Worm (Caenorhabditis elegans): ENCODE results near the gene mmaa-1.

Gene mmaa-1

DNA sequence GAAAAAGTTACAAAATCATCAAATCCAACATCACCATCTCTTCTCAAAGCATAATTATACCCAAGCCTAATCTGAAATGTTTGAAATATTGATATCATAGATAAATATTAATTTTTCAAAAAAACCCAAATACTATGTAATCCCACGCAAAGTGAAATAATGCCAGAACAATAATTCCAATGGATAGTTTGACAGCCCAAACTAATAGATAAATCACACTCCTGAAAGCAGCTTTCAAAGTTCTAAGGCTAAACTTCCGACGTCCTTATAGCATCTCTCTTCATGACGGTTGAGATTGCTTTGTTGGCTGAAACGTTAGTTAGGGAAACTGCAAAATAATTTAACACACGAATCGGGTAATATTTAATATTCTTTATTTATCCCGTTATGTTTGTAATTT lies 1.7 kb downstream of the mmaa-1 start:
- peak; percentile 22 for TF ChIP-seq nhr-71 (tag; optimal IDR thresholded peaks at IDR 0.05)
- TF ChIP-seq aly-2 (tag; optimal IDR thresholded peaks at IDR 0.05): no peak
- TF ChIP-seq fkh-10 (GFP tag; optimal IDR thresholded peaks at IDR 0.05): no peak
- TF ChIP-seq swsn-7 (tag; optimal IDR thresholded peaks at IDR 0.05): no peak
- peak; percentile 0 for TF ChIP-seq nhr-90 (tag; optimal IDR thresholded peaks at IDR 0.05; ENCODE audit: poor library complexity)
- no peak for TF ChIP-seq ama-1 (optimal IDR thresholded peaks at IDR 0.05)
- no peak for TF ChIP-seq lsy-2 (tag; optimal IDR thresholded peaks at IDR 0.05)
- TF ChIP-seq blmp-1 (tag; optimal IDR thresholded peaks at IDR 0.05): no peak
- TF ChIP-seq jun-1 (tag; optimal IDR thresholded peaks at IDR 0.05): no peak
- no peak for TF ChIP-seq pax-3 (tag; optimal IDR thresholded peaks at IDR 0.05)
- no peak for TF ChIP-seq efl-1 (optimal IDR thresholded peaks at IDR 0.05)
- TF ChIP-seq efl-1 (GFP tag; optimal IDR thresholded peaks at IDR 0.05 in 1 of 2): no peak

ce11 chrII:7098578-7098977 lies 2.4 kb downstream of the mmaa-1 start, which contains the start of gene mct-5:
mct-5 (minus strand) TSS chrII:7098593.
- TF ChIP-seq lsy-2 (tag; optimal IDR thresholded peaks at IDR 0.05): no peak
- TF ChIP-seq aha-1 (tag; optimal IDR thresholded peaks at IDR 0.05): no peak
- no peak for TF ChIP-seq elt-3 (tag; optimal IDR thresholded peaks at IDR 0.05)
- TF ChIP-seq nhr-77 (tag; optimal IDR thresholded peaks at IDR 0.05): no peak
- TF ChIP-seq hpl-2 (GFP tag; optimal IDR thresholded peaks at IDR 0.05): no peak
- no peak for TF ChIP-seq C34B4.2 (tag; optimal IDR thresholded peaks at IDR 0.05)
- no peak for TF ChIP-seq egl-13 (tag; optimal IDR thresholded peaks at IDR 0.05)
- no peak for TF ChIP-seq nhr-47 (tag; optimal IDR thresholded peaks at IDR 0.05)
- no peak for TF ChIP-seq nhr-71 (tag; optimal IDR thresholded peaks at IDR 0.05)
- no peak for TF ChIP-seq lin-13 (GFP tag; optimal IDR thresholded peaks at IDR 0.05)
- TF ChIP-seq unc-130 (tag; optimal IDR thresholded peaks at IDR 0.05): no peak
- no peak for TF ChIP-seq efl-3 (GFP tag; optimal IDR thresholded peaks at IDR 0.05)
- no peak for TF ChIP-seq Y116A8C.19 (tag; optimal IDR thresholded peaks at IDR 0.05; ENCODE audit: borderline replicate concordance)
- TF ChIP-seq dsc-1 (tag; optimal IDR thresholded peaks at IDR 0.05): no peak
- TF ChIP-seq nhr-85 (tag): no peak
- TF ChIP-seq ama-1 (optimal IDR thresholded peaks at IDR 0.05): no peak
- no peak for TF ChIP-seq aly-2 (tag; optimal IDR thresholded peaks at IDR 0.05)
- no peak for TF ChIP-seq tlp-1 (tag; optimal IDR thresholded peaks at IDR 0.05)
- no peak for TF ChIP-seq sptf-1 (tag; optimal IDR thresholded peaks at IDR 0.05)

ce11 chrII:7095970-7096369 lies 5.0 kb downstream of the mmaa-1 start:
- no peak for TF ChIP-seq ztf-11 (tag; optimal IDR thresholded peaks at IDR 0.05)
- TF ChIP-seq efl-1 (optimal IDR thresholded peaks at IDR 0.05): no peak
- TF ChIP-seq efl-1 (GFP tag; optimal IDR thresholded peaks at IDR 0.05 in 1 of 2): peak in 1 of 2 experiments; percentile 67

- TF ChIP-seq fkh-8 (tag; optimal IDR thresholded peaks at IDR 0.05) (no peak), nhr-85 (tag) (peak; percentile 60)
Observed at ce11 chrII:7093339-7093821, 7.6 kb downstream of the mmaa-1 start, which contains the start of gene T02G5.3. T02G5.3 (plus strand) TSS chrII:7093389.

DNA sequence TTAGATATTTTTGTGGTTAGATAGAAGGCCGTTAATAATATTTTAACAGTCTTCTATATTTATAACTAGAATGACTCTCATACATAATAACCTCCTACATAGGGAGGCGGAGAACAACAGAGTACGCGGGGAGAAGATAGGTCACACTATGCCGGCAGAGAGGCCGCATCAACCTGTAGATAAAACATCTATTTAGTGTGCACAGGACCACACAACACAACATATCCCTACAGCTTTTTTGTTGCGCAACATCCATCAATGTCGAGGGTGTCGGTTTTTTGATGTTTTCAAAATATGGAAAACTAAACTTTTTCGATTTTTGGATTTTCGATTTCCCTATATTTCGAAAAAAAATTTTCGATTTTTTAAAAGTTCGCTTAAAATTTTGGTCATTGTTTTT lies 10.1 kb downstream of the mmaa-1 start:
- TF ChIP-seq efl-1 (optimal IDR thresholded peaks at IDR 0.05) (no peak), efl-1 (GFP tag; optimal IDR thresholded peaks at IDR 0.05 in 1 of 2) (peak in 1 of 2 experiments; percentile 2), ceh-82 (tag; optimal IDR thresholded peaks at IDR 0.05) (no peak)

DNA sequence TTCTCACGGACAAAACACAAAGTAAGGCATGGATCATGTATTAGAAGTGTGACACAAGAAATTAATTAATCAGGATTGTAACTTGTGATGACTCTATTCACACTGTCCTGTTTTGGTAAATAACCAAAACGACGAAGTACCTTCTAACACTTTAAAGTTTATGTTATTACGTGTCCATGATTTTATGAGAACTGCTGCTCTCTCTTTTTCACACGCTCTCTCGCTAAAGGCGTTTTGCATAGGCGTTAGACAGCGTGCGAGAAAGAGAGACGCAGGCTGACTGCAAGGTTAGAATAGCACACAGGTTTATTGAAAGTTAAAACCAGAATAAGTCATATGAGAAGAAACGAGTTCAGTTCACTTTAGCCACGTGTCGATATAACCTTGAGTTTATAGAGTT lies 10.9 kb downstream of the mmaa-1 start:
- TF ChIP-seq ceh-90 (tag; optimal IDR thresholded peaks at IDR 0.05) (no peak), vab-15 (tag; optimal IDR thresholded peaks at IDR 0.05) (peak; percentile 69), isw-1 (GFP tag; IDR thresholded peaks at IDR 0.05) (peak; percentile 12; the same call in 1 of the 2 replicates), pqm-1 (tag; optimal IDR thresholded peaks at IDR 0.05) (no peak), egl-27 (tag; optimal IDR thresholded peaks at IDR 0.05) (no peak), elt-3 (tag; optimal IDR thresholded peaks at IDR 0.05) (peak in 1 of 6 experiments; percentile 44), hlh-4 (tag; optimal IDR thresholded peaks at IDR 0.05) (no peak), rnt-1 (tag; optimal IDR thresholded peaks at IDR 0.05) (peak; percentile 12), fkh-10 (GFP tag; optimal IDR thresholded peaks at IDR 0.05) (no peak), xbp-1 (tag; optimal IDR thresholded peaks at IDR 0.05) (peak; percentile 58), nhr-76 (tag; optimal IDR thresholded peaks at IDR 0.05) (no peak), efl-3 (GFP tag; optimal IDR thresholded peaks at IDR 0.05) (no peak), mdl-1 (tag; optimal IDR thresholded peaks at IDR 0.05) (peak in 1 of 2 experiments; percentile 38), nhr-77 (tag; optimal IDR thresholded peaks at IDR 0.05) (no peak), nhr-85 (tag) (peak; percentile 98), snpc-4 (tag; optimal IDR thresholded peaks at IDR 0.05) (no peak), blmp-1 (tag; optimal IDR thresholded peaks at IDR 0.05) (peak; percentile 12), unc-130 (tag; optimal IDR thresholded peaks at IDR 0.05) (no peak), skn-1 (tag; optimal IDR thresholded peaks at IDR 0.05) (no peak), C16A3.4 (tag; optimal IDR thresholded peaks at IDR 0.05) (no peak), nhr-20 (tag; optimal IDR thresholded peaks at IDR 0.05) (peak; percentile 83)

Data from whole organism, L1 larva.